Worm (Caenorhabditis elegans): ENCODE measurements around the gene ets-4.

- TF ChIP-seq lin-39 (tag; optimal IDR thresholded peaks at IDR 0.05) = no peak
- TF ChIP-seq nhr-28 (tag; optimal IDR thresholded peaks at IDR 0.05) = no peak
- no peak for TF ChIP-seq lin-15B (tag; optimal IDR thresholded peaks at IDR 0.05)
- no peak for TF ChIP-seq lsy-12 (tag; optimal IDR thresholded peaks at IDR 0.05)
- no peak for TF ChIP-seq nhr-25 (tag; optimal IDR thresholded peaks at IDR 0.05)
- no peak for TF ChIP-seq pha-4 (tag; optimal IDR thresholded peaks at IDR 0.05)
- TF ChIP-seq fkh-10 (GFP tag; optimal IDR thresholded peaks at IDR 0.05) = no peak
- no peak for TF ChIP-seq fos-1 (tag; optimal IDR thresholded peaks at IDR 0.05)
- TF ChIP-seq mdl-1 (tag; optimal IDR thresholded peaks at IDR 0.05) = no peak
- no peak for TF ChIP-seq nhr-11 (tag; optimal IDR thresholded peaks at IDR 0.05)
These were observed 42.1 kb upstream of the ets-4 start, which contains the start of gene C15B12.1 for ce11 chrX:6476540-6476939.

Measured in whole organism, L3 larva.